Fruit fly (Drosophila melanogaster) whole organism, adult: ENCODE measurements around the gene Swip-1.

ENCODE experiments used
- CG12768 ChIP-seq: fragments of 200-800 bp; sonication (Bioruptor generic); optimal IDR thresholded peaks from 2 replicates; lab custom pipeline; 2017; ENCODE audit warnings: missing biosample characterization, missing genetic modification characterization, mild to moderate bottlenecking, moderate library complexity, missing genetic modification reagents
- CG14711 ChIP-seq: fragments of 200-800 bp; sonication (Bioruptor generic); optimal IDR thresholded peaks from 2 replicates; lab custom pipeline; 2018; ENCODE audit warnings: missing biosample characterization, mild to moderate bottlenecking, missing genetic modification characterization, moderate library complexity
- CG1620 ChIP-seq: fragments of 200-800 bp; sonication (Bioruptor generic); optimal IDR thresholded peaks from 2 replicates; lab custom pipeline; 2016; ENCODE audit warnings: missing biosample characterization, missing genetic modification characterization
- CG33017 ChIP-seq: fragments of 200-800 bp; sonication (Bioruptor generic); optimal IDR thresholded peaks from 2 replicates; lab custom pipeline; 2018; ENCODE audit warnings: missing biosample characterization, mild to moderate bottlenecking, missing genetic modification characterization, moderate library complexity
- CG7045 ChIP-seq: fragments of 200-800 bp; sonication (Bioruptor generic); optimal IDR thresholded peaks from 2 replicates; lab custom pipeline; 2017; ENCODE audit warnings: missing biosample characterization, mild to moderate bottlenecking, missing genetic modification characterization
- CG7101 ChIP-seq: fragments of 200-800 bp; sonication (Bioruptor generic); optimal IDR thresholded peaks from 2 replicates; lab custom pipeline; 2018; ENCODE audit warnings: missing biosample characterization, mild to moderate bottlenecking, missing genetic modification characterization, moderate library complexity
- Clk ChIP-seq: fragments of 200-800 bp; sonication (Bioruptor generic); optimal IDR thresholded peaks from 2 replicates; lab custom pipeline; 2017; ENCODE audit warnings: missing biosample characterization, missing genetic modification characterization
- Crg-1 ChIP-seq: fragments of 200-800 bp; sonication (Bioruptor generic); optimal IDR thresholded peaks from 2 replicates; lab custom pipeline; 2016; ENCODE audit warnings: missing biosample characterization, missing genetic modification characterization
- Mnt ChIP-seq: fragments of 200-800 bp; sonication (Bioruptor generic); optimal IDR thresholded peaks from 2 replicates; lab custom pipeline; 2016; ENCODE audit warnings: missing biosample characterization, mild to moderate bottlenecking, missing genetic modification characterization
- bab1 ChIP-seq: fragments of 200-800 bp; sonication (Bioruptor generic); optimal IDR thresholded peaks from 3 replicates; lab custom pipeline; 2019; ENCODE audit warnings: missing biosample characterization, mild to moderate bottlenecking, missing genetic modification characterization, moderate library complexity
- cic ChIP-seq: fragments of 200-800 bp; sonication (Bioruptor generic); optimal IDR thresholded peaks from 2 replicates; lab custom pipeline; 2017; ENCODE audit warnings: missing biosample characterization, mild to moderate bottlenecking, missing genetic modification characterization, moderate library complexity
- cnc ChIP-seq, 2 experiments: fragments of >200 bp; optimal IDR thresholded peaks; 2 replicates each; lab custom pipeline; 2017
- kay ChIP-seq: fragments of 200-800 bp; sonication (Bioruptor generic); peaks from one replicate; lab custom pipeline; 2016; ENCODE audit warnings: missing biosample characterization, missing genetic modification characterization, borderline replicate concordance
- ovo ChIP-seq: fragments of 200-800 bp; sonication (Bioruptor generic); optimal IDR thresholded peaks from 2 replicates; lab custom pipeline; 2016; ENCODE audit warnings: missing biosample characterization, missing genetic modification characterization
- pad ChIP-seq: fragments of 200-800 bp; sonication (Bioruptor generic); optimal IDR thresholded peaks from 3 replicates; lab custom pipeline; 2017; ENCODE audit warnings: missing biosample characterization, missing genetic modification characterization, mild to moderate bottlenecking, moderate library complexity, missing genetic modification reagents
- tj ChIP-seq: fragments of 200-800 bp; sonication (Bioruptor generic); optimal IDR thresholded peaks from 3 replicates; lab custom pipeline; 2017; ENCODE audit warnings: missing biosample characterization, mild to moderate bottlenecking, missing genetic modification characterization, moderate library complexity
- toe ChIP-seq: fragments of 200-800 bp; sonication (Bioruptor generic); optimal IDR thresholded peaks from 2 replicates; lab custom pipeline; 2016; ENCODE audit warnings: missing biosample characterization, missing genetic modification characterization

The Swip-1 gene

DNA sequence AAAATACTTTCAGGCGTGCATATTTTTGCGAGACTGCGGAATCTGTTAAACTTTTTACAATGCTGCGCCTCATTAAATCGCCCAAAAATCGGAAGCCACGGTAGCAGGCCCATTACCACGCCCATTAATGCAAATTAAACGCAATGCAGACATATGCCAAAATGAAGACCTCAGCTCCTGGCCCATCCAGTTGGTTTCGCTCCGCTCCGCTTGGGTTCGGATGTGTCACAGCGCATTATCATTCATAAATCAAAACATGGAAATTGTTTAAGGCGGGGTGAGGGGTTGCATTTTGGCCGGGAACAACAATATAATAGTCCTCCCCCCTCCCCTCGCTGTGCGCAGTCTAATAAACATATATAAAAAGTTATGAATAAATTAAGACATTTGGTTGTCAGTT, 59.2 kb downstream of the Swip-1 start:
- TF ChIP-seq CG14711 (tag; lab: Kevin White, UChicago) (no peak), toe (GFP tag; lab: Kevin White, UChicago) (no peak), CG33017 (tag; lab: Kevin White, UChicago) (no peak), CG12768 (GFP tag; lab: Kevin White, UChicago) (no peak), bab1 (GFP tag; lab: Kevin White, UChicago) (no peak), Crg-1 (GFP tag; lab: Kevin White, UChicago) (no peak), CG7101 (tag; lab: Kevin White, UChicago) (no peak), CG7045 (GFP tag; lab: Kevin White, UChicago) (no peak), pad (GFP tag; lab: Kevin White, UChicago) (no peak), Clk (GFP tag; lab: Kevin White, UChicago) (no peak), cnc (optimal IDR thresholded peaks at IDR 0.05; lab: Kevin White, UChicago) (no peak), cic (no peak), CG1620 (GFP tag; lab: Kevin White, UChicago) (no peak), tj (GFP tag; lab: Kevin White, UChicago) (no peak), ovo (GFP tag; lab: Kevin White, UChicago) (no peak), kay (GFP tag; lab: Kevin White, UChicago) (no peak), Mnt (GFP tag; lab: Kevin White, UChicago) (no peak)
